Worm (Caenorhabditis elegans): Measurements from ENCODE around the gene col-135.
"Not testable (repeated sequence)": the region's sequence is repeated elsewhere in the genome, so short reads cannot be mapped to it uniquely, and the experiment has no call there.

col-135 gene

ce11 chrIV:15140832-15141231 lies 9.2 kb upstream of the col-135 start, which contains the start of gene srg-51:
Gene srg-51, minus strand, starts transcription at chrIV:15140932.
- TF ChIP-seq ham-2 (GFP tag; optimal IDR thresholded peaks at IDR 0.05) (no peak), sem-2 (GFP tag; optimal IDR thresholded peaks at IDR 0.05) (no peak), flh-1 (GFP tag; optimal IDR thresholded peaks at IDR 0.05) (no peak), mls-2 (tag; optimal IDR thresholded peaks at IDR 0.05) (no peak), drap-1 (GFP tag; optimal IDR thresholded peaks at IDR 0.05) (no peak), cnd-1 (tag; optimal IDR thresholded peaks at IDR 0.05) (no peak), lin-13 (tag; optimal IDR thresholded peaks at IDR 0.05) (no peak)

- not testable (repeated sequence) for TF ChIP-seq ces-1 (GFP tag; optimal IDR thresholded peaks at IDR 0.05); hlh-1 (tag; optimal IDR thresholded peaks at IDR 0.05); nhr-76 (tag; optimal IDR thresholded peaks at IDR 0.05)
Observed at ce11 chrIV:15133899-15134298, 2.3 kb upstream of the col-135 start, which contains the start of gene M199.8. Gene M199.8, minus strand, starts transcription at chrIV:15133999.

- TF ChIP-seq mab-5 (tag; optimal IDR thresholded peaks at IDR 0.05) (no peak), mls-2 (tag; optimal IDR thresholded peaks at IDR 0.05) (no peak)
Observed at ce11 chrIV:15127731-15128130, 3.9 kb downstream of the col-135 start, which contains the start of gene M199.9. Gene M199.9, minus strand, starts transcription at chrIV:15127831.

- TF ChIP-seq blmp-1 (tag; optimal IDR thresholded peaks at IDR 0.05) (no peak), M03D4.4 (tag; optimal IDR thresholded peaks at IDR 0.05) (no peak), zip-8 (tag; optimal IDR thresholded peaks at IDR 0.05) (no peak), ceh-43 (GFP tag; optimal IDR thresholded peaks at IDR 0.05) (no peak)
Observed at ce11 chrIV:15126021-15126420, 5.6 kb downstream of the col-135 start, which contains the start of gene clec-190. Gene clec-190, minus strand, starts transcription at chrIV:15126121.

- TF ChIP-seq ham-2 (GFP tag; optimal IDR thresholded peaks at IDR 0.05): no peak
- TF ChIP-seq nhr-2 (tag; optimal IDR thresholded peaks at IDR 0.05): no peak
- no peak for TF ChIP-seq blmp-1 (tag; optimal IDR thresholded peaks at IDR 0.05)
- TF ChIP-seq unc-62 (GFP tag; optimal IDR thresholded peaks at IDR 0.05): no peak
- TF ChIP-seq elt-1 (tag; optimal IDR thresholded peaks at IDR 0.05; ENCODE audit: borderline replicate concordance, insufficient read depth): no peak
- no peak for TF ChIP-seq ceh-39 (tag; optimal IDR thresholded peaks at IDR 0.05)
- TF ChIP-seq drap-1 (GFP tag; optimal IDR thresholded peaks at IDR 0.05): no peak
- TF ChIP-seq zip-8 (tag; optimal IDR thresholded peaks at IDR 0.05): no peak
- no peak for TF ChIP-seq unc-39 (tag; optimal IDR thresholded peaks at IDR 0.05)
- no peak for TF ChIP-seq pha-4 (tag; optimal IDR thresholded peaks at IDR 0.05)
- no peak for TF ChIP-seq ztf-11 (tag; optimal IDR thresholded peaks at IDR 0.05)
- TF ChIP-seq flh-1 (GFP tag; optimal IDR thresholded peaks at IDR 0.05): no peak
Observed at ce11 chrIV:15122882-15123281, 8.7 kb downstream of the col-135 start, which contains the start of gene M199.7. Gene M199.7, plus strand, starts transcription at chrIV:15123182.

- no peak for TF ChIP-seq mls-2 (tag; optimal IDR thresholded peaks at IDR 0.05)
- TF ChIP-seq snpc-4 (tag; optimal IDR thresholded peaks at IDR 0.05): no peak
- no peak for TF ChIP-seq lin-13 (tag; optimal IDR thresholded peaks at IDR 0.05)
- TF ChIP-seq ceh-39 (tag; optimal IDR thresholded peaks at IDR 0.05): no peak
- no peak for TF ChIP-seq mep-1 (tag; optimal IDR thresholded peaks at IDR 0.05)
- TF ChIP-seq ceh-83 (GFP tag; optimal IDR thresholded peaks at IDR 0.05): no peak
- TF ChIP-seq lsy-2 (tag; optimal IDR thresholded peaks at IDR 0.05): no peak
- no peak for TF ChIP-seq tbx-8 (GFP tag; optimal IDR thresholded peaks at IDR 0.05)
- no peak for TF ChIP-seq hlh-1 (tag; optimal IDR thresholded peaks at IDR 0.05)
- no peak for TF ChIP-seq elt-1 (tag; optimal IDR thresholded peaks at IDR 0.05; ENCODE audit: borderline replicate concordance, insufficient read depth)
- TF ChIP-seq ztf-11 (tag; optimal IDR thresholded peaks at IDR 0.05): no peak
- TF ChIP-seq elt-3 (tag; optimal IDR thresholded peaks at IDR 0.05): no peak
- no peak for TF ChIP-seq zip-8 (tag; optimal IDR thresholded peaks at IDR 0.05)
- TF ChIP-seq mab-5 (tag; optimal IDR thresholded peaks at IDR 0.05): no peak
- no peak for TF ChIP-seq sptf-1 (tag; optimal IDR thresholded peaks at IDR 0.05)
- no peak for TF ChIP-seq bed-3 (GFP tag; optimal IDR thresholded peaks at IDR 0.05)
- no peak for TF ChIP-seq nhr-12 (tag; optimal IDR thresholded peaks at IDR 0.05)
- no peak for TF ChIP-seq ceh-43 (GFP tag; optimal IDR thresholded peaks at IDR 0.05)
- TF ChIP-seq drap-1 (GFP tag; optimal IDR thresholded peaks at IDR 0.05): no peak
Observed at ce11 chrIV:15120746-15121145, 10.9 kb downstream of the col-135 start, which contains the start of gene clec-189. Gene clec-189, plus strand, starts transcription at chrIV:15120837.

All from whole organism, mixed stage, embryonic.